Fruit fly (Drosophila melanogaster) whole organism, embryonic: ENCODE data around the gene SMC1.

Source experiments
- Asciz ChIP-seq: fragments of 200-800 bp; sonication (Bioruptor generic); optimal IDR thresholded peaks from 2 replicates; lab custom pipeline; 2017; ENCODE audit warnings: missing biosample characterization, mild to moderate bottlenecking, missing genetic modification characterization, missing genetic modification reagents
- Bdp1 ChIP-seq: fragments of 200-800 bp; sonication (Bioruptor generic); optimal IDR thresholded peaks from 3 replicates; lab custom pipeline; 2016; ENCODE audit warnings: missing biosample characterization, missing genetic modification characterization
- Bteb2 ChIP-seq: fragments of 200-800 bp; sonication (Bioruptor generic); optimal IDR thresholded peaks from 2 replicates; lab custom pipeline; 2016; ENCODE audit warnings: missing biosample characterization, missing genetic modification characterization
- CG1024 ChIP-seq: fragments of 200-800 bp; sonication (Bioruptor generic); IDR thresholded peaks from 2 replicates; pipeline ENCODE4 v1.3.6; 2022; ENCODE audit warnings: missing biosample characterization, missing genetic modification characterization
- CG12219 ChIP-seq: fragments of 200-800 bp; sonication (Bioruptor generic); optimal IDR thresholded peaks from 3 replicates; lab custom pipeline; 2018; ENCODE audit warnings: missing biosample characterization, mild to moderate bottlenecking, missing genetic modification characterization
- CG12744 ChIP-seq: fragments of 200-800 bp; sonication (Bioruptor generic); optimal IDR thresholded peaks from 2 replicates; lab custom pipeline; 2016; ENCODE audit warnings: missing biosample characterization, missing genetic modification characterization
- CG12942 ChIP-seq: fragments of 200-800 bp; sonication (Bioruptor generic); optimal IDR thresholded peaks from 3 replicates; lab custom pipeline; 2016; ENCODE audit warnings: missing biosample characterization, missing genetic modification characterization
- CG14441 ChIP-seq: fragments of 200-800 bp; sonication (Bioruptor generic); IDR thresholded peaks from 2 replicates; pipeline ENCODE4 v1.3.6; 2022; ENCODE audit warnings: missing biosample characterization, missing genetic modification characterization
- CG15601 ChIP-seq: fragments of 200-800 bp; sonication (Bioruptor generic); optimal IDR thresholded peaks from 3 replicates; lab custom pipeline; 2019; ENCODE audit warnings: missing biosample characterization, mild to moderate bottlenecking, missing genetic modification characterization, moderate library complexity
- CG18476 ChIP-seq: fragments of 200-800 bp; sonication (Bioruptor generic); optimal IDR thresholded peaks from 2 replicates; lab custom pipeline; 2016; ENCODE audit warnings: missing biosample characterization, mild to moderate bottlenecking, missing genetic modification characterization
- CG18599 ChIP-seq: fragments of 200-800 bp; sonication (Bioruptor generic); optimal IDR thresholded peaks from 3 replicates; lab custom pipeline; 2017; ENCODE audit warnings: missing biosample characterization, missing genetic modification characterization, mild to moderate bottlenecking, moderate library complexity, missing genetic modification reagents
- CG30020 ChIP-seq: fragments of 200-800 bp; optimal IDR thresholded peaks from 2 replicates; lab custom pipeline; 2019; ENCODE audit warnings: missing biosample characterization, mild to moderate bottlenecking, missing genetic modification characterization, moderate library complexity
- CG3281 ChIP-seq: fragments of 200-800 bp; sonication (Bioruptor generic); optimal IDR thresholded peaks from 3 replicates; lab custom pipeline; 2017; ENCODE audit warnings: missing biosample characterization, mild to moderate bottlenecking, missing genetic modification characterization
- CG34422 ChIP-seq: fragments of 200-800 bp; sonication (Bioruptor generic); IDR thresholded peaks from 3 replicates; pipeline ENCODE4 v1.3.6; 2022; ENCODE audit warnings: missing biosample characterization, missing genetic modification characterization
- CG3726 ChIP-seq: fragments of 200-800 bp; sonication (Bioruptor generic); IDR thresholded peaks from 3 replicates; pipeline ENCODE4, ENCODE4 v1.3.6; 2022; ENCODE audit warnings: missing biosample characterization, missing genetic modification characterization
- CG3838 ChIP-seq: fragments of 200-800 bp; sonication (Bioruptor generic); optimal IDR thresholded peaks from 3 replicates; lab custom pipeline; 2016; ENCODE audit warnings: missing biosample characterization, missing genetic modification characterization
- CG6765 ChIP-seq: fragments of 200-800 bp; sonication (Bioruptor generic); optimal IDR thresholded peaks from 3 replicates; lab custom pipeline; 2017; ENCODE audit warnings: missing biosample characterization, mild to moderate bottlenecking, missing genetic modification characterization
- CG9437 ChIP-seq: fragments of 200-800 bp; sonication (Bioruptor generic); optimal IDR thresholded peaks from 2 replicates; lab custom pipeline; 2018; ENCODE audit warnings: missing biosample characterization, mild to moderate bottlenecking, missing genetic modification characterization
- Camta ChIP-seq: fragments of 200-800 bp; sonication (Bioruptor generic); optimal IDR thresholded peaks from 2 replicates; lab custom pipeline; 2016; ENCODE audit warnings: missing biosample characterization, missing genetic modification characterization
- CrebB ChIP-seq: fragments of 200-800 bp; sonication (Bioruptor generic); optimal IDR thresholded peaks from 3 replicates; lab custom pipeline; 2018; ENCODE audit warnings: missing biosample characterization, mild to moderate bottlenecking, missing genetic modification characterization
- Dad ChIP-seq: fragments of 200-800 bp; sonication (Bioruptor generic); optimal IDR thresholded peaks from 3 replicates; lab custom pipeline; 2016; ENCODE audit warnings: missing biosample characterization, missing genetic modification characterization
- H15 ChIP-seq: fragments of 200-800 bp; sonication (Bioruptor generic); IDR thresholded peaks from 3 replicates; pipeline ENCODE4 v1.3.6; 2022; ENCODE audit warnings: missing biosample characterization, missing genetic modification characterization
- HLHmδ ChIP-seq: fragments of 200-800 bp; sonication (Bioruptor generic); optimal IDR thresholded peaks from 2 replicates; lab custom pipeline; 2018; ENCODE audit warnings: missing biosample characterization, mild to moderate bottlenecking, missing genetic modification characterization, moderate library complexity
- Hand ChIP-seq: fragments of 200-800 bp; sonication (Bioruptor generic); optimal IDR thresholded peaks from 2 replicates; lab custom pipeline; 2017; ENCODE audit warnings: mild to moderate bottlenecking, missing biosample characterization, missing genetic modification reagents, missing genetic modification characterization
- Nf-YA ChIP-seq: fragments of 200-800 bp; sonication (Bioruptor generic); IDR thresholded peaks from 2 replicates; pipeline ENCODE4 v1.3.6; 2022; ENCODE audit warnings: missing biosample characterization, missing genetic modification characterization
- Nf-YC ChIP-seq: fragments of 200-800 bp; optimal IDR thresholded peaks from 3 replicates; lab custom pipeline; 2019; ENCODE audit warnings: missing biosample characterization, mild to moderate bottlenecking, missing genetic modification characterization, moderate library complexity
- Sox102F ChIP-seq: fragments of 200-800 bp; sonication (Bioruptor generic); optimal IDR thresholded peaks from 2 replicates; lab custom pipeline; 2018; ENCODE audit warnings: missing biosample characterization, mild to moderate bottlenecking, missing genetic modification characterization, moderate library complexity
- Usf ChIP-seq: fragments of 200-800 bp; sonication (Bioruptor generic); optimal IDR thresholded peaks from 2 replicates; lab custom pipeline; 2017; ENCODE audit warnings: missing genotype, missing biosample characterization, missing genetic modification characterization
- Vsx1 ChIP-seq: fragments of 200-800 bp; sonication (Bioruptor generic); optimal IDR thresholded peaks from 2 replicates; lab custom pipeline; 2017; ENCODE audit warnings: missing biosample characterization, mild to moderate bottlenecking, missing genetic modification characterization, missing genetic modification reagents
- al ChIP-seq: fragments of 200-800 bp; sonication (Bioruptor generic); IDR thresholded peaks from 2 replicates; pipeline ENCODE4 v1.3.6; 2022; ENCODE audit warnings: missing biosample characterization, missing genetic modification characterization
- aop ChIP-seq: fragments of 200-800 bp; sonication (Bioruptor generic); IDR thresholded peaks from 2 replicates; pipeline ENCODE4 v1.3.6; 2022; ENCODE audit warnings: missing biosample characterization, missing genetic modification characterization
- cas ChIP-seq: fragments of 200-800 bp; sonication (Bioruptor generic); IDR thresholded peaks from 2 replicates; pipeline ENCODE4 v1.3.6; 2022; ENCODE audit warnings: missing biosample characterization, missing genetic modification characterization
- dmrt11E ChIP-seq: fragments of 200-800 bp; sonication (Bioruptor generic); optimal IDR thresholded peaks from 3 replicates; lab custom pipeline; 2018; ENCODE audit warnings: missing biosample characterization, mild to moderate bottlenecking, missing genetic modification characterization, moderate library complexity
- dpn ChIP-seq, 2 experiments: fragments of 200-800 bp; sonication (Bioruptor generic); optimal IDR thresholded peaks; 3 replicates each; lab custom pipeline; 2016; ENCODE audit warnings: missing biosample characterization in 2 of 2, missing genetic modification characterization in 2 of 2
- en ChIP-seq: fragments of 200-800 bp; sonication (Bioruptor generic); optimal IDR thresholded peaks from 2 replicates; lab custom pipeline; 2016; ENCODE audit warnings: missing biosample characterization, missing genetic modification characterization
- fd96Cb ChIP-seq: fragments of 200-800 bp; sonication (Bioruptor generic); optimal IDR thresholded peaks from 2 replicates; lab custom pipeline; 2018; ENCODE audit warnings: missing biosample characterization, mild to moderate bottlenecking, missing genetic modification characterization, moderate library complexity
- gce ChIP-seq: fragments of 200-800 bp; sonication (Bioruptor generic); IDR thresholded peaks from 3 replicates; pipeline ENCODE4 v1.3.6; 2022; ENCODE audit warnings: missing biosample characterization, missing genetic modification characterization
- grn ChIP-seq: fragments of 200-800 bp; sonication (Bioruptor generic); optimal IDR thresholded peaks from 3 replicates; lab custom pipeline; 2017; ENCODE audit warnings: missing biosample characterization, missing genetic modification characterization
- hbn ChIP-seq: fragments of 200-800 bp; sonication (Bioruptor generic); IDR thresholded peaks from 2 replicates; pipeline ENCODE4 v1.3.6; 2022; ENCODE audit warnings: missing biosample characterization, missing genetic modification characterization; ENCODE audit not compliant: partially characterized antibody
- kni ChIP-seq: fragments of 200-800 bp; sonication (Bioruptor generic); optimal IDR thresholded peaks from 3 replicates; lab custom pipeline; 2017; ENCODE audit warnings: mild to moderate bottlenecking, missing biosample characterization, missing genetic modification reagents, missing genetic modification characterization
- phol ChIP-seq: fragments of 200-800 bp; sonication (Bioruptor generic); optimal IDR thresholded peaks from 3 replicates; lab custom pipeline; 2018; ENCODE audit warnings: missing biosample characterization, mild to moderate bottlenecking, missing genetic modification characterization, moderate library complexity
- scrt ChIP-seq: fragments of 200-800 bp; sonication (Bioruptor generic); optimal IDR thresholded peaks from 2 replicates; lab custom pipeline; 2018; ENCODE audit warnings: missing biosample characterization, mild to moderate bottlenecking, missing genetic modification characterization, moderate library complexity
- sd ChIP-seq: fragments of 200-800 bp; sonication (Bioruptor generic); optimal IDR thresholded peaks from 3 replicates; lab custom pipeline; 2018; ENCODE audit warnings: missing biosample characterization, mild to moderate bottlenecking, missing genetic modification characterization, moderate library complexity
- ssp ChIP-seq: fragments of 200-800 bp; sonication (Bioruptor generic); IDR thresholded peaks from 2 replicates; pipeline ENCODE4 v1.3.6; 2022; ENCODE audit warnings: missing biosample characterization, missing genetic modification characterization
- stc ChIP-seq: fragments of 200-800 bp; sonication (Bioruptor generic); IDR thresholded peaks from 2 replicates; pipeline ENCODE4 v1.3.6; 2022; ENCODE audit warnings: missing biosample characterization, missing genetic modification characterization
- tin ChIP-seq: fragments of 200-800 bp; sonication (Bioruptor generic); optimal IDR thresholded peaks from 3 replicates; lab custom pipeline; 2016; ENCODE audit warnings: missing biosample characterization, missing genetic modification characterization
- tx ChIP-seq: fragments of 200-800 bp; sonication (Bioruptor generic); optimal IDR thresholded peaks from 2 replicates; lab custom pipeline; 2016; ENCODE audit warnings: missing biosample characterization, missing genetic modification characterization
- unc-4 ChIP-seq: fragments of 200-800 bp; sonication (Bioruptor generic); IDR thresholded peaks from 2 replicates; pipeline ENCODE4 v1.3.6; 2022; ENCODE audit warnings: missing biosample characterization, missing genetic modification characterization; ENCODE audit not compliant: partially characterized antibody
- vvl ChIP-seq: fragments of 200-800 bp; sonication (Bioruptor generic); IDR thresholded peaks from 2 replicates; pipeline ENCODE4 v1.3.6; 2022; ENCODE audit warnings: missing biosample characterization, missing genetic modification characterization
- zen ChIP-seq: fragments of 200-800 bp; sonication (Bioruptor generic); optimal IDR thresholded peaks from 3 replicates; lab custom pipeline; 2018; ENCODE audit warnings: missing biosample characterization, mild to moderate bottlenecking, missing genetic modification characterization, moderate library complexity

Gene SMC1

dm6 chr3R:24108902-24109389 is 50.9 kb downstream of the SMC1 start, which contains the start of the genes eIF4EHP and CG18428 (continued):
- peak; percentile 99 for TF ChIP-seq sd
- TF ChIP-seq CG34422: no peak
- no peak; the same call in none of the 3 replicates for TF ChIP-seq gce (GFP tag; lab: Robert Waterston, UW)
- TF ChIP-seq tin (GFP tag; lab: Kevin White, UChicago): peak; percentile 98
- TF ChIP-seq CG3726 (GFP tag; lab: Robert Waterston, UW): no peak; the same call in 2 of the 3 replicates
- TF ChIP-seq CG14441 (GFP tag; lab: Robert Waterston, UW): no peak
- peak; percentile 98 for TF ChIP-seq CG6765 (GFP tag; lab: Kevin White, UChicago)
- peak; percentile 99 for TF ChIP-seq CG12942 (GFP tag; lab: Kevin White, UChicago)
- TF ChIP-seq kni (GFP tag; lab: Kevin White, UChicago): peak; percentile 98
- TF ChIP-seq H15: no peak
- peak; percentile 89 for TF ChIP-seq Camta (GFP tag; lab: Kevin White, UChicago)
- TF ChIP-seq CrebB: peak; percentile 99
- TF ChIP-seq Asciz: peak; percentile 99
- peak; percentile 93 for TF ChIP-seq CG3838
- peak; percentile 94 for TF ChIP-seq Vsx1 (GFP tag; lab: Kevin White, UChicago)
- TF ChIP-seq CG18476: peak; percentile 97
- peak; percentile 100 for TF ChIP-seq CG3281
- TF ChIP-seq CG12219: peak; percentile 97
- TF ChIP-seq al (GFP tag; lab: Robert Waterston, UW): no peak
- TF ChIP-seq dmrt11E: peak; percentile 100
- TF ChIP-seq Bdp1 (GFP tag; lab: Kevin White, UChicago): peak; percentile 87
- peak; percentile 58 for TF ChIP-seq grn (GFP tag; lab: Kevin White, UChicago)
- no peak; the same call in 1 of the 2 replicates for TF ChIP-seq Nf-YA (GFP tag; lab: Robert Waterston, UW)
- no peak for TF ChIP-seq ssp
- TF ChIP-seq en (GFP tag; lab: Kevin White, UChicago): peak; percentile 69
- peak; percentile 99 for TF ChIP-seq Sox102F
- TF ChIP-seq vvl: no peak
- TF ChIP-seq Hand (GFP tag; lab: Kevin White, UChicago): peak; percentile 99
- peak; percentile 95 for TF ChIP-seq Nf-YC (tag; lab: Kevin White, UChicago)
- peak; percentile 97 for TF ChIP-seq CG9437 (GFP tag; lab: Kevin White, UChicago)
- TF ChIP-seq Bteb2: peak; percentile 90
- peak; percentile 90 to 99 for TF ChIP-seq dpn (GFP tag; optimal IDR thresholded peaks at IDR 0.05; lab: Kevin White, UChicago)
- TF ChIP-seq stc (GFP tag; lab: Robert Waterston, UW): no peak
- TF ChIP-seq zen (tag; lab: Kevin White, UChicago): peak; percentile 99
- TF ChIP-seq unc-4: no peak
- peak; percentile 99 for TF ChIP-seq CG15601 (tag; lab: Kevin White, UChicago)
- TF ChIP-seq fd96Cb: peak; percentile 99
- peak; percentile 99 for TF ChIP-seq phol (tag; lab: Kevin White, UChicago)
- TF ChIP-seq CG12744 (GFP tag; lab: Kevin White, UChicago): peak; percentile 84
- TF ChIP-seq cas (GFP tag; lab: Robert Waterston, UW): no peak
- peak; percentile 99 for TF ChIP-seq Usf
- peak; percentile 100 for TF ChIP-seq CG18599 (GFP tag; lab: Kevin White, UChicago)
- peak; percentile 80 for TF ChIP-seq HLHmδ (GFP tag; lab: Kevin White, UChicago)
- TF ChIP-seq scrt (GFP tag; lab: Kevin White, UChicago): peak; percentile 99
- peak; percentile 81 for TF ChIP-seq Dad
- TF ChIP-seq aop (GFP tag; lab: Robert Waterston, UW): no peak; the same call in 1 of the 2 replicates
- TF ChIP-seq tx (GFP tag; lab: Kevin White, UChicago): peak; percentile 69
- TF ChIP-seq CG1024 (GFP tag; lab: Robert Waterston, UW): peak; percentile 91; the same call in 1 of the 2 replicates
- no peak for TF ChIP-seq hbn (GFP tag; lab: Robert Waterston, UW)
- TF ChIP-seq CG30020 (tag; lab: Kevin White, UChicago): peak; percentile 95
